Worm (Caenorhabditis elegans) whole organism, L4 larva: ENCODE data around the gene K09C4.5.

Experiments used
- F26F4.8 ChIP-seq: fragments of 200-800 bp; sonication (Bioruptor generic); conservative IDR thresholded peaks from 2 replicates; pipeline ENCODE4 v1.3.6; 2022; ENCODE audit warnings: missing genetic modification characterization, missing compliant biosample characterization
- F44E2.7 ChIP-seq: fragments of 200-800 bp; sonication (Bioruptor generic); IDR thresholded peaks from 2 replicates; pipeline ENCODE4 v2.1.2; 2022; ENCODE audit warnings: missing genetic modification characterization, missing compliant biosample characterization
- T20F7.1 ChIP-seq: fragments of 200-800 bp; sonication (Bioruptor generic); optimal IDR thresholded peaks from 2 replicates; lab custom pipeline; 2018; ENCODE audit warnings: mild to moderate bottlenecking, missing genetic modification characterization, missing compliant biosample characterization
- Y105C5A.15 ChIP-seq: fragments of 200-800 bp; sonication (Bioruptor generic); IDR thresholded peaks from 2 replicates; pipeline ENCODE4 v1.3.6; 2022; ENCODE audit warnings: missing genetic modification characterization, missing compliant biosample characterization
- aha-1 ChIP-seq: fragments of 150-350 bp; peaks from one replicate; lab custom pipeline; 2014; ENCODE audit warnings: missing biosample characterization, missing genetic modification characterization
- aly-2 ChIP-seq: sonication (generic microtip); optimal IDR thresholded peaks from 2 replicates; lab custom pipeline; 2018; ENCODE audit warnings: missing biosample characterization, missing genetic modification characterization
- arid-1 ChIP-seq: fragments of 200-800 bp; sonication (Bioruptor generic); conservative IDR thresholded peaks from 2 replicates; pipeline ENCODE4 v1.3.6; 2022; ENCODE audit warnings: missing genetic modification reagents, missing genetic modification characterization, missing compliant biosample characterization
- attf-4 ChIP-seq: sonication (generic microtip); optimal IDR thresholded peaks from 3 replicates; lab custom pipeline; 2017; ENCODE audit warnings: missing biosample characterization, missing genetic modification characterization
- ceh-20 ChIP-seq: fragments of 200-800 bp; sonication (Bioruptor generic); IDR thresholded peaks from 2 replicates; pipeline ENCODE4 v1.3.6; 2022; ENCODE audit warnings: missing genetic modification reagents, missing genetic modification characterization, missing compliant biosample characterization
- ceh-62 ChIP-seq: sonication (generic microtip); optimal IDR thresholded peaks from 2 replicates; lab custom pipeline; 2017; ENCODE audit warnings: missing biosample characterization, missing genetic modification characterization
- ctbp-1 ChIP-seq: fragments of 200-800 bp; sonication (Bioruptor generic); IDR thresholded peaks from 2 replicates; pipeline ENCODE4 v1.3.6; 2022; ENCODE audit warnings: missing genetic modification reagents, missing genetic modification characterization, missing compliant biosample characterization
- daf-16 ChIP-seq, 3 experiments: sonication (generic microtip); optimal IDR thresholded peaks; 2 replicates each; lab custom pipeline; 2016 to 2017; ENCODE audit warnings: missing genetic modification characterization in 3 of 3, missing genetic modification reagents in 3 of 3, mild to moderate bottlenecking in 2 of 3, missing compliant biosample characterization in 2 of 3, missing biosample characterization in 1 of 3, moderate library complexity in 1 of 3
- daf-19 ChIP-seq: fragments of 200-800 bp; sonication (Bioruptor generic); conservative IDR thresholded peaks from 2 replicates; pipeline ENCODE4 v1.3.6; 2022; ENCODE audit warnings: missing genetic modification characterization, missing compliant biosample characterization
- daf-8 ChIP-seq: fragments of 200-800 bp; sonication (Bioruptor generic); IDR thresholded peaks from 2 replicates; pipeline ENCODE4 v1.3.6; 2022; ENCODE audit warnings: missing genetic modification characterization, missing compliant biosample characterization
- dmd-9 ChIP-seq: fragments of 200-800 bp; sonication (Bioruptor generic); IDR thresholded peaks from 2 replicates; pipeline ENCODE4 v1.3.6; 2022; ENCODE audit warnings: missing genetic modification reagents, missing genetic modification characterization, missing compliant biosample characterization
- dve-1 ChIP-seq: sonication (generic microtip); optimal IDR thresholded peaks from 2 replicates; lab custom pipeline; 2017; ENCODE audit warnings: antibody characterized with exemption, mild to moderate bottlenecking, missing genetic modification characterization, missing compliant biosample characterization; ENCODE audit not compliant: insufficient read depth
- egl-43 ChIP-seq: fragments of 200-800 bp; sonication (Bioruptor generic); IDR thresholded peaks from 2 replicates; pipeline ENCODE4 v1.3.6; 2022; ENCODE audit warnings: missing genetic modification reagents, missing genetic modification characterization, missing compliant biosample characterization
- gei-8 ChIP-seq: fragments of 200-800 bp; sonication (Bioruptor generic); optimal IDR thresholded peaks from 2 replicates; lab custom pipeline; 2018; ENCODE audit warnings: mild to moderate bottlenecking, missing genetic modification characterization, missing compliant biosample characterization
- hif-1 ChIP-seq, 2 experiments: sonication (generic microtip); optimal IDR thresholded peaks; 2 replicates each; lab custom pipeline; 2016 to 2017; ENCODE audit warnings: missing compliant biosample characterization in 2 of 2, missing genetic modification characterization in 2 of 2, missing genetic modification reagents in 2 of 2, missing genotype in 2 of 2, mild to moderate bottlenecking in 1 of 2
- hlh-11 ChIP-seq: fragments of 200-800 bp; sonication (Bioruptor generic); optimal IDR thresholded peaks from 2 replicates; lab custom pipeline; 2018; ENCODE audit warnings: mild to moderate bottlenecking, missing genetic modification characterization, missing compliant biosample characterization
- hlh-30 ChIP-seq: sonication (generic microtip); optimal IDR thresholded peaks from 2 replicates; lab custom pipeline; 2017; ENCODE audit warnings: antibody characterized with exemption, mild to moderate bottlenecking, missing genetic modification characterization, missing compliant biosample characterization; ENCODE audit not compliant: insufficient read depth
- lim-7 ChIP-seq: fragments of 200-800 bp; sonication (Bioruptor generic); IDR thresholded peaks from 2 replicates; pipeline ENCODE4 v1.3.6; 2022; ENCODE audit warnings: missing genetic modification characterization, missing compliant biosample characterization
- lin-1 ChIP-seq: fragments of 200-800 bp; sonication (Bioruptor generic); IDR thresholded peaks from 2 replicates; pipeline ENCODE4 v1.3.6; 2022; ENCODE audit warnings: missing genetic modification reagents, missing genetic modification characterization, missing compliant biosample characterization
- lin-13 ChIP-seq: fragments of 150-350 bp; optimal IDR thresholded peaks from 2 replicates; lab custom pipeline; 2014; ENCODE audit warnings: missing biosample characterization, missing genetic modification reagents, missing genetic modification characterization
- lin-15B ChIP-seq: fragments of 150-350 bp; sonication (generic microtip); optimal IDR thresholded peaks from 3 replicates; lab custom pipeline; 2014; ENCODE audit warnings: missing biosample characterization, missing genetic modification characterization
- lin-29 ChIP-seq: fragments of 200-800 bp; sonication (Bioruptor generic); IDR thresholded peaks from 2 replicates; pipeline ENCODE4 v1.3.6; 2022; ENCODE audit warnings: missing genetic modification reagents, missing genetic modification characterization, missing compliant biosample characterization
- lin-38 ChIP-seq: fragments of 200-800 bp; sonication (Bioruptor generic); IDR thresholded peaks from 2 replicates; pipeline ENCODE4 v1.3.6; 2022; ENCODE audit warnings: missing genetic modification reagents, missing genetic modification characterization, missing compliant biosample characterization
- lsy-2 ChIP-seq, 2 experiments: fragments of 150-350 bp in 1 of 2; sonication (generic microtip) in 1 of 2; optimal IDR thresholded peaks; 2 replicates each; lab custom pipeline; 2014 to 2017; ENCODE audit warnings: missing biosample characterization in 2 of 2, missing genetic modification characterization in 2 of 2
- madf-5 ChIP-seq, 2 experiments: fragments of 200-800 bp; sonication (Bioruptor generic); IDR thresholded peaks; 2 replicates each; pipeline ENCODE4 v1.3.6; 2022; ENCODE audit warnings: missing compliant biosample characterization in 2 of 2, missing genetic modification characterization in 2 of 2
- mep-1 ChIP-seq: fragments of 150-350 bp; sonication (generic microtip); optimal IDR thresholded peaks from 3 replicates; lab custom pipeline; 2014; ENCODE audit warnings: missing biosample characterization, missing genetic modification characterization
- mxl-2 ChIP-seq: fragments of 200-800 bp; sonication (Bioruptor generic); conservative IDR thresholded peaks from 2 replicates; pipeline ENCODE4 v1.3.6; 2022; ENCODE audit warnings: missing genetic modification reagents, missing genetic modification characterization, missing compliant biosample characterization
- mxl-3 ChIP-seq: fragments of 200-800 bp; sonication (Bioruptor generic); optimal IDR thresholded peaks from 2 replicates; lab custom pipeline; 2018; ENCODE audit warnings: mild to moderate bottlenecking, missing genetic modification characterization, missing compliant biosample characterization
- nhr-111 ChIP-seq: fragments of 200-800 bp; sonication (Bioruptor generic); optimal IDR thresholded peaks from 2 replicates; lab custom pipeline; 2018; ENCODE audit warnings: mild to moderate bottlenecking, missing genetic modification characterization, missing compliant biosample characterization
- nhr-25 ChIP-seq: sonication (generic microtip); optimal IDR thresholded peaks from 2 replicates; lab custom pipeline; 2017; ENCODE audit warnings: missing genetic modification characterization, mild to moderate bottlenecking, missing compliant biosample characterization, antibody characterized with exemption, moderate library complexity, borderline replicate concordance; ENCODE audit not compliant: insufficient read depth
- nhr-28 ChIP-seq: fragments of 150-350 bp; optimal IDR thresholded peaks from 2 replicates; lab custom pipeline; 2014; ENCODE audit warnings: missing biosample characterization, missing genetic modification characterization
- nhr-42 ChIP-seq: fragments of 200-800 bp; sonication (Bioruptor generic); IDR thresholded peaks from 2 replicates; pipeline ENCODE4 v1.3.6; 2022; ENCODE audit warnings: missing genetic modification characterization, missing compliant biosample characterization
- nhr-76 ChIP-seq: fragments of 150-350 bp; optimal IDR thresholded peaks from 2 replicates; lab custom pipeline; 2014; ENCODE audit warnings: missing biosample characterization, missing genetic modification characterization
- pha-4 ChIP-seq, 2 experiments: fragments of 150-350 bp in 1 of 2; fragments of 200-800 bp in 1 of 2; sonication (Bioruptor generic) in 1 of 2; IDR thresholded peaks in 1 of 2; optimal IDR thresholded peaks in 1 of 2; 2 replicates each; pipeline versions ENCODE4 v1.3.6 to Lab custom; 2014 to 2022; ENCODE audit warnings: missing genetic modification characterization in 2 of 2, missing genetic modification reagents in 2 of 2, missing biosample characterization in 1 of 2, missing compliant biosample characterization in 1 of 2
- pqm-1 ChIP-seq: sonication (generic microtip); optimal IDR thresholded peaks from 2 replicates; lab custom pipeline; 2017; ENCODE audit warnings: missing biosample characterization, missing genetic modification characterization
- set-16 ChIP-seq: fragments of 200-800 bp; sonication (Bioruptor generic); IDR thresholded peaks from 2 replicates; pipeline ENCODE4 v1.3.6; 2022; ENCODE audit warnings: missing genetic modification reagents, missing genetic modification characterization, missing compliant biosample characterization
- skn-1 ChIP-seq: fragments of 150-350 bp; optimal IDR thresholded peaks from 2 replicates; lab custom pipeline; 2014; ENCODE audit warnings: missing biosample characterization, missing genetic modification characterization
- snpc-1.2 ChIP-seq: fragments of 200-800 bp; sonication (Bioruptor generic); IDR thresholded peaks from 2 replicates; pipeline ENCODE4 v1.3.6; 2022; ENCODE audit warnings: missing genetic modification reagents, missing genetic modification characterization, missing compliant biosample characterization
- tag-97 ChIP-seq: fragments of 200-800 bp; sonication (Bioruptor generic); IDR thresholded peaks from 2 replicates; pipeline ENCODE4 v1.3.6; 2022; ENCODE audit warnings: missing genetic modification characterization, missing compliant biosample characterization
- unc-62 ChIP-seq, 3 experiments: fragments of 150-350 bp in 1 of 3; sonication (generic microtip); optimal IDR thresholded peaks in 2 of 3; peaks in 1 of 3; 1 replicate in 1 of 3; 2 replicates in 2 of 3; lab custom pipeline; 2014 to 2017; ENCODE audit warnings: missing biosample characterization in 3 of 3, missing genetic modification characterization in 3 of 3, missing genetic modification reagents in 3 of 3, missing genotype in 1 of 3
- zfp-2 ChIP-seq: sonication (generic microtip); optimal IDR thresholded peaks from 2 replicates; lab custom pipeline; 2016; ENCODE audit warnings: mild to moderate bottlenecking, missing genetic modification characterization, missing compliant biosample characterization
- zfp-3 ChIP-seq: fragments of 200-800 bp; sonication (Bioruptor generic); conservative IDR thresholded peaks from 2 replicates; pipeline ENCODE4 v1.3.6; 2022; ENCODE audit warnings: missing genetic modification reagents, missing genetic modification characterization, missing compliant biosample characterization
- zip-11 ChIP-seq: fragments of 200-800 bp; sonication (Bioruptor generic); IDR thresholded peaks from 2 replicates; pipeline ENCODE4 v1.3.6; 2022; ENCODE audit warnings: missing genetic modification characterization, missing compliant biosample characterization
- ztf-11 ChIP-seq: fragments of 150-350 bp; optimal IDR thresholded peaks from 2 replicates; lab custom pipeline; 2014; ENCODE audit warnings: missing biosample characterization, missing genetic modification characterization

Gene K09C4.5

ce11 chrX:3282306-3282705, at the start of gene K09C4.5:
K09C4.5 (plus strand) TSS chrX:3282631.
- TF ChIP-seq unc-62 (GFP tag; optimal IDR thresholded peaks at IDR 0.05 in 1 of 2; lab: Kevin White, UChicago) (no peak), unc-62 (tag; optimal IDR thresholded peaks at IDR 0.05; lab: Kevin White, UChicago) (no peak), hlh-11 (peak; percentile 13), set-16 (GFP tag; lab: Robert Waterston, UW) (no peak), nhr-28 (tag; lab: Kevin White, UChicago) (peak; percentile 62), pqm-1 (tag; lab: Kevin White, UChicago) (peak; percentile 37), ceh-62 (tag; lab: Kevin White, UChicago) (no peak), aha-1 (tag; lab: Kevin White, UChicago) (peak; percentile 13), daf-16 (GFP tag; optimal IDR thresholded peaks at IDR 0.05; lab: Kevin White, UChicago) (no peak), daf-16 (tag; optimal IDR thresholded peaks at IDR 0.05; lab: Kevin White, UChicago) (peak; percentile 64)

ce11 chrX:3235358-3235816, 47.0 kb upstream of the K09C4.5 start, which contains the start of gene F28B4.3:
F28B4.3 (minus strand) TSS chrX:3235408.
- TF ChIP-seq ztf-11 (tag; lab: Kevin White, UChicago) (no peak), madf-5 (GFP tag; IDR thresholded peaks at IDR 0.05; lab: Robert Waterston, UW) (no peak), ceh-20 (GFP tag; lab: Robert Waterston, UW) (peak; percentile 29; the same call in 1 of the 2 replicates), lin-15B (tag; lab: Kevin White, UChicago) (no peak), dve-1 (tag; lab: Kevin White, UChicago) (peak; percentile 75), lin-38 (GFP tag; lab: Robert Waterston, UW) (no peak), aly-2 (tag; lab: Kevin White, UChicago) (no peak), mep-1 (tag; lab: Kevin White, UChicago) (no peak), lin-1 (GFP tag; lab: Robert Waterston, UW) (peak; percentile 41; the same call in 1 of the 2 replicates), daf-8 (GFP tag; lab: Robert Waterston, UW) (no peak), hif-1 (tag; optimal IDR thresholded peaks at IDR 0.05; lab: Kevin White, UChicago) (no peak), nhr-111 (no peak), F26F4.8 (no peak), gei-8 (GFP tag; lab: Kevin White, UChicago) (no peak), lin-13 (GFP tag; lab: Kevin White, UChicago) (no peak), lin-29 (GFP tag; lab: Robert Waterston, UW) (no peak), daf-19 (GFP tag; lab: Robert Waterston, UW) (no peak), T20F7.1 (GFP tag; lab: Kevin White, UChicago) (no peak), F44E2.7 (no peak), hlh-30 (no peak), nhr-42 (GFP tag; lab: Robert Waterston, UW) (no peak), zip-11 (GFP tag; lab: Robert Waterston, UW) (no peak), hlh-11 (peak; percentile 68), mxl-2 (no peak), aha-1 (tag; lab: Kevin White, UChicago) (no peak), ctbp-1 (GFP tag; lab: Robert Waterston, UW) (no peak), tag-97 (GFP tag; lab: Robert Waterston, UW) (no peak), Y105C5A.15 (GFP tag; lab: Robert Waterston, UW) (no peak), dmd-9 (GFP tag; lab: Robert Waterston, UW) (no peak), lsy-2 (tag; optimal IDR thresholded peaks at IDR 0.05; lab: Kevin White, UChicago) (no peak), zfp-3 (GFP tag; lab: Robert Waterston, UW) (no peak), lim-7 (no peak), nhr-25 (no peak), attf-4 (tag; lab: Kevin White, UChicago) (no peak), nhr-76 (tag; lab: Kevin White, UChicago) (no peak), zfp-2 (tag; lab: Kevin White, UChicago) (no peak), snpc-1.2 (GFP tag; lab: Robert Waterston, UW) (no peak), skn-1 (no peak), egl-43 (GFP tag; lab: Robert Waterston, UW) (no peak), arid-1 (GFP tag; lab: Robert Waterston, UW) (no peak), mxl-3 (GFP tag; lab: Kevin White, UChicago) (no peak), pha-4 (GFP tag; IDR thresholded peaks at IDR 0.05; lab: Robert Waterston, UW) (no peak), pha-4 (tag; optimal IDR thresholded peaks at IDR 0.05; lab: Kevin White, UChicago) (no peak)
